Worm (Caenorhabditis elegans): ENCODE measurements around the gene sfxn-1.5.

The sfxn-1.5 gene

DNA sequence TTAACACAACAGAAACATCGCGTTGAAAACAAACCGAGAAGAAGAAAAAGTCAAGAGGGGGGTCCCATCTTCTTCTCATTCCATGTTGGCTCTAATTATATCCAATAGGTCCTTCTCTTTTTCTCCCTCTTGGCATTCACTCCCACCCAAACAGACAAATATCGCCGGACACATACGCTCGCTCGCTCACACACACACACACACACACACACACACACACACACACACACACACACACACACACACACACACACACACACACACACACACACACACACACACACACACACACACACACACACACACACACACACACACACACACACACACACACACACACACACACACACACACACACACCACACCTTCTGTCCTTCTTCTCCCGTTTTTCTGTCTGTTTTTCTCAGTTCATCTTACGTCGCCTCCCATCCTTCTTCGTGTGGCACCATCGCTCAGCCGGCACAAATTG, 17.7 kb downstream of the sfxn-1.5 start, which contains the start of gene sto-4:
sto-4 (plus strand) TSS at position 360 of the 469 bp plus-strand sequence.
- TF ChIP-seq ceh-36 (tag; optimal IDR thresholded peaks at IDR 0.05) (peak; percentile 63), hnd-1 (tag; optimal IDR thresholded peaks at IDR 0.05) (peak; percentile 30), B0310.2 (tag; optimal IDR thresholded peaks at IDR 0.05) (peak; percentile 77), hmg-4 (GFP tag; optimal IDR thresholded peaks at IDR 0.05) (peak; percentile 82), tra-4 (tag; optimal IDR thresholded peaks at IDR 0.05) (peak; percentile 26), F13C5.2 (tag; optimal IDR thresholded peaks at IDR 0.05) (peak; percentile 66), tbx-37 (GFP tag; conservative IDR thresholded peaks at IDR 0.05) (0 out of 2 replicates have a peak, but pooled peaks have one; percentile 3), ceh-13 (GFP tag; optimal IDR thresholded peaks at IDR 0.05) (peak; percentile 36), hmbx-1 (tag; optimal IDR thresholded peaks at IDR 0.05) (peak; percentile 79)

- TF ChIP-seq tra-4 (tag; optimal IDR thresholded peaks at IDR 0.05), result no peak
- TF ChIP-seq ama-1 (optimal IDR thresholded peaks at IDR 0.05), result no peak
- TF ChIP-seq hmbx-1 (tag; optimal IDR thresholded peaks at IDR 0.05), result no peak
- no peak for TF ChIP-seq tbx-37 (GFP tag; conservative IDR thresholded peaks at IDR 0.05)
- no peak for TF ChIP-seq ceh-36 (tag; optimal IDR thresholded peaks at IDR 0.05)
- TF ChIP-seq flt-1 (GFP tag; IDR thresholded peaks at IDR 0.05), result no peak
- TF ChIP-seq B0310.2 (tag; optimal IDR thresholded peaks at IDR 0.05), result no peak
- no peak for TF ChIP-seq pes-1 (GFP tag; IDR thresholded peaks at IDR 0.05)
- TF ChIP-seq hnd-1 (tag; optimal IDR thresholded peaks at IDR 0.05), result no peak
- TF ChIP-seq scrt-1 (GFP tag; IDR thresholded peaks at IDR 0.05), result no peak
- no peak for TF ChIP-seq sea-1 (GFP tag; conservative IDR thresholded peaks at IDR 0.05)
- TF ChIP-seq aly-1 (tag; optimal IDR thresholded peaks at IDR 0.05), result no peak
- no peak for TF ChIP-seq F13C5.2 (tag; optimal IDR thresholded peaks at IDR 0.05)
Measured at ce11 chrX:11641562-11641961, 19.9 kb downstream of the sfxn-1.5 start.

DNA sequence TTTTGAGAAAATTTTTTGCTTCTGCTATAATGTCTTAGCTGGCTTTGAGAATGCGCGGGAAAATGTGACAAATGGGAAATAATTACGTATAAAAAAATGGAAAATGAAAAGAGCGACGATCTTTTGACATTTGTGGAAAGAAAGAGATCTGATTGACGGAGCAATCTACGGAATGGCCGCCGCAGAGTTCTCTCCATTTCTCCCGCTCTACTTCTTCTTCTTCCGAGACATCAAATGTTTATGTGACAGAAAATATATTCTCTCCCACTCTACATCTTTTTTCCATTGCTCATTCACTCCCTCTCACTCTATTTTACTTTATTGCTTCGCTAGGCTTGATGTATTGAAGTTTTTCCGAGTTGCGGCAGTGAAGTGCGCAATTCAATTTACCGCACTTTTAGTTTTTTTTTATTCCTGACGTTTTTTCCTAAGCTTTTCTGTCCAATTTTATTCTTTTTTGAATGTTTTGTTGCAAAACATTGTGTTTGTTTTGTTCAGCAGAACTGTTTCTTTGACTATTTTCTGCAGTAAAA, 20.9 kb downstream of the sfxn-1.5 start:
- no peak for TF ChIP-seq flt-1 (GFP tag; IDR thresholded peaks at IDR 0.05)
- no peak for TF ChIP-seq ama-1 (optimal IDR thresholded peaks at IDR 0.05)
- TF ChIP-seq pes-1 (GFP tag; IDR thresholded peaks at IDR 0.05), result no peak
- TF ChIP-seq ceh-13 (GFP tag; optimal IDR thresholded peaks at IDR 0.05), result no peak
- no peak for TF ChIP-seq hmg-4 (GFP tag; optimal IDR thresholded peaks at IDR 0.05)
- TF ChIP-seq aly-1 (tag; optimal IDR thresholded peaks at IDR 0.05), result no peak
- no peak for TF ChIP-seq B0310.2 (tag; optimal IDR thresholded peaks at IDR 0.05)
- TF ChIP-seq sea-1 (GFP tag; conservative IDR thresholded peaks at IDR 0.05), result no peak
- no peak for TF ChIP-seq hmbx-1 (tag; optimal IDR thresholded peaks at IDR 0.05)
- no peak for TF ChIP-seq scrt-1 (GFP tag; IDR thresholded peaks at IDR 0.05)
- TF ChIP-seq tbx-11 (GFP tag; IDR thresholded peaks at IDR 0.05), result no peak
- TF ChIP-seq tra-4 (tag; optimal IDR thresholded peaks at IDR 0.05), result no peak

DNA sequence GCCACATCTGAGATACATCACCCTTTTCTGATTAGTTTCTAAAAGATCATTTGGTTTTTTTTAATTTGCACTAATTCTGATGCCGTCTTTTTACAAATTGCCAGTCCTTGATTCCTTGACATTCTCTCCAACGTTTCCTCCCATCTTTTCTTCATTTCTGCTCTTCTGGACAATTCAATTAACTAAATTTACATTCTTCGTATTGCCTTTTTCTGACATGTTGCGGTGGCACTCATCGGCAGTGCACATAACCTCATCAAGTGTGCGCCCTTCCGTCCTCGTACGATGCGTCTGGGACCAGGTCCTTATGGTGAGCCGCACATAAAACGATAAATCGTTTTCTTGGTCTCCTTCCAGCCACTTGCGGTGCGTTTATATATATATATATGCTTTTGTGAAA, 22.5 kb downstream of the sfxn-1.5 start:
- no peak for TF ChIP-seq ceh-36 (tag; optimal IDR thresholded peaks at IDR 0.05)
- TF ChIP-seq pes-1 (GFP tag; IDR thresholded peaks at IDR 0.05), result no peak
- TF ChIP-seq B0310.2 (tag; optimal IDR thresholded peaks at IDR 0.05), result no peak
- TF ChIP-seq ceh-13 (GFP tag; optimal IDR thresholded peaks at IDR 0.05), result no peak
- TF ChIP-seq sea-1 (GFP tag; conservative IDR thresholded peaks at IDR 0.05), result no peak
- no peak for TF ChIP-seq hmbx-1 (tag; optimal IDR thresholded peaks at IDR 0.05)
- TF ChIP-seq hmg-4 (GFP tag; optimal IDR thresholded peaks at IDR 0.05), result no peak
- no peak for TF ChIP-seq tbx-37 (GFP tag; conservative IDR thresholded peaks at IDR 0.05)
- no peak for TF ChIP-seq ama-1 (optimal IDR thresholded peaks at IDR 0.05)
- TF ChIP-seq ets-7 (tag; optimal IDR thresholded peaks at IDR 0.05), result no peak
- no peak for TF ChIP-seq tra-4 (tag; optimal IDR thresholded peaks at IDR 0.05)
- TF ChIP-seq hnd-1 (tag; optimal IDR thresholded peaks at IDR 0.05), result no peak
- no peak for TF ChIP-seq flt-1 (GFP tag; IDR thresholded peaks at IDR 0.05)
- no peak for TF ChIP-seq aly-1 (tag; optimal IDR thresholded peaks at IDR 0.05)

- TF ChIP-seq pes-1 (GFP tag; IDR thresholded peaks at IDR 0.05) (no peak), ets-7 (tag; optimal IDR thresholded peaks at IDR 0.05) (no peak), ama-1 (optimal IDR thresholded peaks at IDR 0.05) (no peak), hnd-1 (tag; optimal IDR thresholded peaks at IDR 0.05) (no peak), ceh-13 (GFP tag; optimal IDR thresholded peaks at IDR 0.05) (no peak), tra-4 (tag; optimal IDR thresholded peaks at IDR 0.05) (no peak), F13C5.2 (tag; optimal IDR thresholded peaks at IDR 0.05) (no peak)
Measured at ce11 chrX:11637721-11638120, 23.7 kb downstream of the sfxn-1.5 start.

DNA sequence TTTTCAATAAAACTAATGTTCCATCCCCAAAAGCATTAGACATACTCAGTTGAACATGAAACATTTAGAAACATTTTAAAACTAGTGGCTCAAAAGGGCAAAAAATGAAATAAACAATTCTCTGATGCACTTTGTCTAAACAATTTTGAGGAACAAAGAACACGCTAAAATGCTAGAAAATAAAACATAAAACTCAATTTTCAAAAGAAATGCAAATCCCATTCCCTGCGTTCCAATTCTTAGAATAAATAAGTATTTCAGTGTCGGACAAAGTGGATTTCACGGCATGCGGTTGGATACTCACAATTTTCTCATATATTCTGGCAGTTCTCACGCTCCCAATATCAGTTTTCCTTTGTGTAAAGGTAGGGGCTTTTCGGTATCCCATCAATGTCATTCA, 28.2 kb downstream of the sfxn-1.5 start:
- no peak for TF ChIP-seq hmg-4 (GFP tag; optimal IDR thresholded peaks at IDR 0.05)

DNA sequence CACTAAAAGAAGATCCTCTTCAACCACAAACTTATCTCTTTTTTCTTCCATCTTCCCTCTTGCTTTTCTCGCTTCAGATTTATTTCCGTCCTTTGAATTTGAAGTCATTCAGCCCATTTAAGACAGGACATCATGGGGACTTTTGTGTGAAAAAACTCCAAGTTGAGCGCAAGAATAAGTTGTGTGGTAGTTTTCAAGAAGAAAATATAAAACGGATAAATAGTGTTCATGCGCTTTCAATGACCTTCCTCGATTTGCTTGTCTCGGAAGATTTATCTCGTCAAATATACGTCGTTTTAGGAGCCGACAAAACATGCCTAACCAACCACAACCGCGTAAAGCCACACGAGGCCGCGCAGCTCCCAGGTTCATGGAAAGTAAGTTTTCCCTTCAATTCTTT, 29.4 kb downstream of the sfxn-1.5 start, which contains the start of gene sto-6:
sto-6 (plus strand) TSS at position 301 of the 400 bp plus-strand sequence.
- no peak for TF ChIP-seq ceh-13 (GFP tag; optimal IDR thresholded peaks at IDR 0.05)
- no peak for TF ChIP-seq tbx-11 (GFP tag; IDR thresholded peaks at IDR 0.05)
- TF ChIP-seq scrt-1 (GFP tag; IDR thresholded peaks at IDR 0.05), result no peak
- no peak for TF ChIP-seq aly-1 (tag; optimal IDR thresholded peaks at IDR 0.05)
- no peak for TF ChIP-seq hnd-1 (tag; optimal IDR thresholded peaks at IDR 0.05)
- TF ChIP-seq F13C5.2 (tag; optimal IDR thresholded peaks at IDR 0.05), result no peak
- no peak for TF ChIP-seq pes-1 (GFP tag; IDR thresholded peaks at IDR 0.05)
- no peak for TF ChIP-seq tbx-37 (GFP tag; conservative IDR thresholded peaks at IDR 0.05)
- TF ChIP-seq ama-1 (optimal IDR thresholded peaks at IDR 0.05), result no peak
- no peak for TF ChIP-seq sea-1 (GFP tag; conservative IDR thresholded peaks at IDR 0.05)
- no peak for TF ChIP-seq ceh-36 (tag; optimal IDR thresholded peaks at IDR 0.05)
- no peak for TF ChIP-seq flt-1 (GFP tag; IDR thresholded peaks at IDR 0.05)
- no peak for TF ChIP-seq tra-4 (tag; optimal IDR thresholded peaks at IDR 0.05)
- no peak for TF ChIP-seq hmbx-1 (tag; optimal IDR thresholded peaks at IDR 0.05)
- TF ChIP-seq B0310.2 (tag; optimal IDR thresholded peaks at IDR 0.05), result no peak
- no peak for TF ChIP-seq ets-7 (tag; optimal IDR thresholded peaks at IDR 0.05)
- no peak for TF ChIP-seq hmg-4 (GFP tag; optimal IDR thresholded peaks at IDR 0.05)

- TF ChIP-seq pes-1 (GFP tag; IDR thresholded peaks at IDR 0.05) (no peak), flt-1 (GFP tag; IDR thresholded peaks at IDR 0.05) (no peak), tbx-11 (GFP tag; IDR thresholded peaks at IDR 0.05) (no peak), hnd-1 (tag; optimal IDR thresholded peaks at IDR 0.05) (no peak)
Measured at ce11 chrX:11630499-11630898, 31.0 kb downstream of the sfxn-1.5 start.

Measured in whole organism, early embryonic.